Worm (Caenorhabditis elegans) whole organism, early embryonic: ENCODE results near the gene lin-22.
"Not testable (repeated sequence)": the region's sequence is repeated elsewhere in the genome, so short reads cannot be mapped to it uniquely, and the experiment has no call there.

Experiments
- ama-1 ChIP-seq: fragments of 150-350 bp; optimal IDR thresholded peaks from 2 replicates; lab custom pipeline; 2014
- ets-7 ChIP-seq: sonication (generic microtip); optimal IDR thresholded peaks from 2 replicates; lab custom pipeline; 2016; ENCODE audit warnings: missing genotype, missing genetic modification characterization, missing compliant biosample characterization
- flt-1 ChIP-seq: fragments of 200-800 bp; sonication (Bioruptor generic); IDR thresholded peaks from 2 replicates; pipeline ENCODE4 v1.3.6; 2022; ENCODE audit warnings: missing genetic modification characterization, missing compliant biosample characterization
- hmbx-1 ChIP-seq: sonication (generic microtip); optimal IDR thresholded peaks from 2 replicates; lab custom pipeline; 2016; ENCODE audit warnings: mild to moderate bottlenecking, missing genetic modification characterization, missing compliant biosample characterization
- hnd-1 ChIP-seq: sonication (generic microtip); optimal IDR thresholded peaks from 2 replicates; lab custom pipeline; 2016; ENCODE audit warnings: missing genetic modification characterization, missing compliant biosample characterization
- pes-1 ChIP-seq: fragments of 200-800 bp; sonication (Bioruptor generic); IDR thresholded peaks from 2 replicates; pipeline ENCODE4 v1.3.6; 2022; ENCODE audit warnings: missing genetic modification reagents, missing genetic modification characterization, missing compliant biosample characterization
- scrt-1 ChIP-seq: fragments of 200-800 bp; sonication (Bioruptor generic); IDR thresholded peaks from 2 replicates; pipeline ENCODE4 v1.3.6; 2022; ENCODE audit warnings: missing genetic modification characterization, missing compliant biosample characterization
- sea-1 ChIP-seq: fragments of 200-800 bp; sonication (Bioruptor generic); conservative IDR thresholded peaks from 2 replicates; pipeline ENCODE4 v1.3.6; 2022; ENCODE audit warnings: missing genetic modification characterization, missing compliant biosample characterization
- tra-4 ChIP-seq: sonication (generic microtip); optimal IDR thresholded peaks from 2 replicates; lab custom pipeline; 2017; ENCODE audit warnings: missing genetic modification characterization, missing compliant biosample characterization

DNA sequence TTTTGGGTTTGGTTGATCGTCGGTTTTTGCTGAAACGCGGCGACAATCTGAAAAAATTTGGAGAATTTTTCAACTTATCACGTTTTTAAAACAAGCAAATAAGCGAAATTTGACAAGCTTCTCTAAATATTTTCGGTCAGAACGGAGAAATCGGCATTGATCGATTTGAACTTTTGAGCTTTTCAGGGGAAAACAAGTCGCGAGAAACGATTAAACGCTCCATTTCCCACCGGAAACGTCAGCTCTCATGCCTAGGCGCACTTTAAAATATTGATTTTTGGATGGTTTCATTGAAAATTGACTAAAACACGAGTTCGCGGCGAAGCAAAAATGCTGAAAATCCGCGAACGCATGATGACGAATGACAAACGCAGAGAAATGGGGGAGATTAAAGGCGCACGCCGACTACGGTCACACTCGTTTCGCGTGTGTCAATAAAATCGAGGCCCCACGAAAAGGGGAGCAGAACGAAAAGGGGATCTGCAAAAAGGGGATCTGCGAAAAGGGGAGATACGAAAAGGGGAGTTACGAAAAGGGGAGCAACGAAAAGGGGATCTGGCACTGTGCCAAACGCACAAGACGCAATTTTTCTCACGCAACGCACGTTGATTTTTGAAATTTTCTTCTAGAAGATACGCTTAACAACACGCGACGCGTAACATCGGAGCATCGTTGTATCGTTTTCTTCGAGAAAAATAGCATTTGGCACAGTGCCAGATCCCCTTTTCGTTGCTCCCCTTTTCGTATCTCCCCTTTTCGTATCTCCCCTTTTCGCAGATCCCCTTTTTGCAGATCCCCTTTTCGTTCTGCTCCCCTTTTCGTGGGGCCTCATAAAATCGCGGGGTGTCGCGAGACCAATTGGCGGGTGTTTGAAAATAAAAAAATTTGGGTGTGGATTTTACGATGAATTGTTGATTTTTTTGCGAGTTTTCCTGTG lies 30.8 kb downstream of the lin-22 start, which contains the start of gene eel-1:
- not testable (repeated sequence) for TF ChIP-seq ama-1 (lab: Kevin White, UChicago); hmbx-1
- TF ChIP-seq flt-1 (GFP tag; lab: Robert Waterston, UW) (peak; percentile 80), scrt-1 (peak; percentile 86), hnd-1 (tag; lab: Kevin White, UChicago) (peak; percentile 71), tra-4 (peak; percentile 55), ets-7 (tag; lab: Kevin White, UChicago) (peak; percentile 92), sea-1 (GFP tag; lab: Robert Waterston, UW) (peak; percentile 90), pes-1 (GFP tag; lab: Robert Waterston, UW) (peak; percentile 92)
